Worm (Caenorhabditis elegans) whole organism, early embryonic: ENCODE measurements around the gene fbxc-17.
"Not testable (repeated sequence)": the region's sequence is repeated elsewhere in the genome, so short reads cannot be mapped to it uniquely, and the experiment has no call there.

Source experiments
- B0310.2 ChIP-seq: sonication (generic microtip); optimal IDR thresholded peaks from 2 replicates; lab custom pipeline; 2016; ENCODE audit warnings: mild to moderate bottlenecking, missing genetic modification characterization, missing compliant biosample characterization
- F13C5.2 ChIP-seq: sonication (generic microtip); optimal IDR thresholded peaks from 2 replicates; lab custom pipeline; 2017; ENCODE audit warnings: mild to moderate bottlenecking, missing genetic modification characterization, inconsistent platforms, missing compliant biosample characterization
- aly-1 ChIP-seq: sonication (generic microtip); optimal IDR thresholded peaks from 2 replicates; lab custom pipeline; 2016; ENCODE audit warnings: missing genetic modification characterization, missing compliant biosample characterization
- ama-1 ChIP-seq: fragments of 150-350 bp; optimal IDR thresholded peaks from 2 replicates; lab custom pipeline; 2014
- ceh-13 ChIP-seq: fragments of 200-800 bp; sonication (Bioruptor generic); optimal IDR thresholded peaks from 2 replicates; lab custom pipeline; 2018; ENCODE audit warnings: mild to moderate bottlenecking, missing genetic modification characterization, missing compliant biosample characterization
- ceh-36 ChIP-seq: sonication (generic microtip); optimal IDR thresholded peaks from 2 replicates; lab custom pipeline; 2016; ENCODE audit warnings: missing genetic modification characterization, inconsistent platforms, missing compliant biosample characterization
- ets-7 ChIP-seq: sonication (generic microtip); optimal IDR thresholded peaks from 2 replicates; lab custom pipeline; 2016; ENCODE audit warnings: missing genotype, missing genetic modification characterization, missing compliant biosample characterization
- flt-1 ChIP-seq: fragments of 200-800 bp; sonication (Bioruptor generic); IDR thresholded peaks from 2 replicates; pipeline ENCODE4 v1.3.6; 2022; ENCODE audit warnings: missing genetic modification characterization, missing compliant biosample characterization
- hmbx-1 ChIP-seq: sonication (generic microtip); optimal IDR thresholded peaks from 2 replicates; lab custom pipeline; 2016; ENCODE audit warnings: mild to moderate bottlenecking, missing genetic modification characterization, missing compliant biosample characterization
- hmg-4 ChIP-seq: fragments of 200-800 bp; sonication (Bioruptor generic); optimal IDR thresholded peaks from 2 replicates; lab custom pipeline; 2018; ENCODE audit warnings: mild to moderate bottlenecking, missing genetic modification characterization, missing compliant biosample characterization
- hnd-1 ChIP-seq: sonication (generic microtip); optimal IDR thresholded peaks from 2 replicates; lab custom pipeline; 2016; ENCODE audit warnings: missing genetic modification characterization, missing compliant biosample characterization
- pes-1 ChIP-seq: fragments of 200-800 bp; sonication (Bioruptor generic); IDR thresholded peaks from 2 replicates; pipeline ENCODE4 v1.3.6; 2022; ENCODE audit warnings: missing genetic modification reagents, missing genetic modification characterization, missing compliant biosample characterization
- scrt-1 ChIP-seq: fragments of 200-800 bp; sonication (Bioruptor generic); IDR thresholded peaks from 2 replicates; pipeline ENCODE4 v1.3.6; 2022; ENCODE audit warnings: missing genetic modification characterization, missing compliant biosample characterization
- sea-1 ChIP-seq: fragments of 200-800 bp; sonication (Bioruptor generic); conservative IDR thresholded peaks from 2 replicates; pipeline ENCODE4 v1.3.6; 2022; ENCODE audit warnings: missing genetic modification characterization, missing compliant biosample characterization
- tbx-11 ChIP-seq: fragments of 200-800 bp; sonication (Bioruptor generic); IDR thresholded peaks from 2 replicates; pipeline ENCODE4 v1.3.6; 2022; ENCODE audit warnings: missing genetic modification characterization, missing compliant biosample characterization
- tbx-37 ChIP-seq: fragments of 200-800 bp; sonication (Bioruptor generic); conservative IDR thresholded peaks from 2 replicates; pipeline ENCODE4 v1.3.6; 2022; ENCODE audit warnings: missing genetic modification reagents, missing genetic modification characterization, missing compliant biosample characterization
- tra-4 ChIP-seq: sonication (generic microtip); optimal IDR thresholded peaks from 2 replicates; lab custom pipeline; 2017; ENCODE audit warnings: missing genetic modification characterization, missing compliant biosample characterization

The fbxc-17 gene

ce11 chrII:991300-991699 lies 12.3 kb upstream of the fbxc-17 start, which contains the start of gene fbxc-42:
Gene fbxc-42 (plus strand): TSS chrII:991600.
- TF ChIP-seq scrt-1 (GFP tag; lab: Robert Waterston, UW), result no peak

DNA sequence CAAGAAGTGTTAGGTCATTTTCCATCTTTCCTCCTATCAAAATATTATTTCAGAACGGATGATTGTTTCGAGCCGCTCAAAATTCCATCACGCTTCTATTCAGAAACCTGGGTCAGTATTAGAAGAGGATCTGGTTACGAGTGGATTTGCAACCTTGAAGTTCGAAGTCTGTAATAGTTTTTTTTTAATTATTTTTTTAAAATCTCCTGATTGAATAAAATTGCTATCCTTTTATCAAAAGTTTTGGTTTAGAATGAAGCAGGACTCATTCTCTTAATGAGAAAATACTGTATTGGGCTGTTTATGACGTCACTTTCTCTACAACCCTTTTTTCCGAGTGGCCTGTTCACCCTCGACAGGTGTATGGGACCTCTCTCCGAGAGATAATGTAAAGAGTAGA lies 9.4 kb upstream of the fbxc-17 start, which contains the start of gene fbxc-39:
Gene fbxc-39, plus strand, starts transcription at position 301 of the 400 bp plus-strand sequence.
- TF ChIP-seq ama-1 (lab: Kevin White, UChicago) (no peak), aly-1 (tag; lab: Kevin White, UChicago) (no peak), F13C5.2 (no peak), ets-7 (tag; lab: Kevin White, UChicago) (no peak), B0310.2 (no peak), sea-1 (GFP tag; lab: Robert Waterston, UW) (no peak)

- TF ChIP-seq tbx-11 (GFP tag; lab: Robert Waterston, UW); ceh-36 (tag; lab: Kevin White, UChicago); sea-1 (GFP tag; lab: Robert Waterston, UW): not testable (repeated sequence)
Observed at ce11 chrII:985703-986102, 6.7 kb upstream of the fbxc-17 start, which contains the start of gene fbxc-40. Gene fbxc-40 (plus strand): TSS chrII:986003.

DNA sequence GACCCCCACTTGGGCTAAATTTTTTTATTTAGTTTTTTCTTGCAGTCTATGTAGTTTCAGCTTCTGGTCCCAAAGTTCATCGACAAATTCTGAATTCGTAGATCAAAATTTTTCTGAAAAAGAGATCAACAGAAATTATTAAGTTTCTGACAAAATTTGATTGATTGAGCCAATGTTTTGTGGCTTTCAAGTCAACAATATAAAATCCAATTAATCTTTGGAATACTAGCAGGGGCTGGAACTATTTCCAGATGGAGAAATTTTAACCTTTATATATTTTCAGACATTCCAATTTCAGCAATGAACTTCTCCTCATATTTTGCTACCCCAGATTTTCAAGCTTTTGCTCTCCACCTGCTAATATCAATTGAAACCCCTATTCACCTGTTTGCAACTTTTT lies 3.8 kb upstream of the fbxc-17 start, which contains the start of gene srh-274:
Gene srh-274, plus strand, starts transcription at position 301 of the 400 bp plus-strand sequence.
- TF ChIP-seq hmbx-1 (tag; lab: Kevin White, UChicago) (no peak), B0310.2 (no peak), sea-1 (GFP tag; lab: Robert Waterston, UW) (no peak), pes-1 (GFP tag; lab: Robert Waterston, UW) (no peak), aly-1 (tag; lab: Kevin White, UChicago) (no peak), ceh-36 (tag; lab: Kevin White, UChicago) (no peak), flt-1 (GFP tag; lab: Robert Waterston, UW) (no peak), ceh-13 (GFP tag; lab: Kevin White, UChicago) (no peak), tbx-37 (GFP tag; lab: Robert Waterston, UW) (no peak), scrt-1 (GFP tag; lab: Robert Waterston, UW) (no peak), hnd-1 (tag; lab: Kevin White, UChicago) (no peak), F13C5.2 (no peak), ets-7 (tag; lab: Kevin White, UChicago) (no peak), ama-1 (lab: Kevin White, UChicago) (no peak), hmg-4 (no peak), tra-4 (tag; lab: Kevin White, UChicago) (no peak), tbx-11 (GFP tag; lab: Robert Waterston, UW) (no peak)

DNA sequence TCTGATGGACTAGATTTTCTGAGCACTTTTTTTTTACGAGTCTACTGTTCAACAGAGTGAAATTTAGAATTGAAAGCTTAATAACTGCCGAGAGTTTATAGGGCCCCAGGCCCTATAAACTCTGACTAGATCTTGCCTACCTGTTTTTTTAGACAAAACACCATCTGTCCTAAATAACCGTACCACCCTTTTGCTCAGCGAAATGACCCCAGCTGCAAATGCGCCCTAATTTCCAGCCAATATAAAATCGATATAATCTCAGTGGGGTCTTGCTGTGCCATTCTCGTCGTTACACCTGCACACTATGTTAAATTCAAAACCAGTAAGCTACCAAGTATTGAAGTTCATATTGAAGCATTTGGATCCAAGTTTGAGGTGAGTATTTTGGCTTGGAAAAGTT lies 5.0 kb downstream of the fbxc-17 start, which contains the start of gene fbxc-14:
Gene fbxc-14, plus strand, starts transcription at position 301 of the 400 bp plus-strand sequence.
- TF ChIP-seq ceh-36 (tag; lab: Kevin White, UChicago) (no peak), ceh-13 (GFP tag; lab: Kevin White, UChicago) (no peak), hnd-1 (tag; lab: Kevin White, UChicago) (no peak), hmbx-1 (tag; lab: Kevin White, UChicago) (no peak), tbx-37 (GFP tag; lab: Robert Waterston, UW) (no peak), ets-7 (tag; lab: Kevin White, UChicago) (no peak), flt-1 (GFP tag; lab: Robert Waterston, UW) (no peak), tbx-11 (GFP tag; lab: Robert Waterston, UW) (no peak), ama-1 (lab: Kevin White, UChicago) (no peak)

ce11 chrII:972850-973249 lies 6.2 kb downstream of the fbxc-17 start, which contains the start of gene C32B5.15:
Gene C32B5.15 (minus strand): TSS chrII:972950.
- no peak for TF ChIP-seq pes-1 (GFP tag; lab: Robert Waterston, UW)
- no peak for TF ChIP-seq hmg-4
- no peak for TF ChIP-seq ets-7 (tag; lab: Kevin White, UChicago)
- no peak for TF ChIP-seq tra-4 (tag; lab: Kevin White, UChicago)
- TF ChIP-seq aly-1 (tag; lab: Kevin White, UChicago), result no peak
- no peak for TF ChIP-seq sea-1 (GFP tag; lab: Robert Waterston, UW)
- TF ChIP-seq ceh-13 (GFP tag; lab: Kevin White, UChicago), result no peak
- no peak for TF ChIP-seq F13C5.2
- TF ChIP-seq scrt-1 (GFP tag; lab: Robert Waterston, UW), result no peak
- TF ChIP-seq hmbx-1 (tag; lab: Kevin White, UChicago), result no peak
- no peak for TF ChIP-seq flt-1 (GFP tag; lab: Robert Waterston, UW)
- no peak for TF ChIP-seq ama-1 (lab: Kevin White, UChicago)
- no peak for TF ChIP-seq tbx-11 (GFP tag; lab: Robert Waterston, UW)
- no peak for TF ChIP-seq ceh-36 (tag; lab: Kevin White, UChicago)
- no peak for TF ChIP-seq hnd-1 (tag; lab: Kevin White, UChicago)
- TF ChIP-seq B0310.2, result no peak
- TF ChIP-seq tbx-37 (GFP tag; lab: Robert Waterston, UW), result no peak

DNA sequence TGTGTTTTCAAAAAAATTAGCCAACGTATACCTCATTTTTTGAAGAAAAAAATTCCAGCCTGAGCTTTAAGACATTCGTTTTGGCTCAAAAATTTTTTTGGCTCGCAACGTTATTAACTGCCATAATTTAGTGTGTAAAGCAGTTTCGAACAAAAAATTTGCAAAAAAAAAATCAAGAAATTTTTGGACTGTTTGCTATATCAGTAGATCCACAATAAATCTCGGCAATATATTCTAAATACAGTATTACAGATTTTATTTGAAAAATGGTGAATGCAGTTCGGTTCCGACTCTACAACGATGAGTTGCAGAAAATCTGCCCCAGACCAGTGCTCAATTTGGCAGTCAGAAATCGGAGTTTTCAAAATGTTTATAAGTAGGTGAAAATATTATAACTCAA lies 10.9 kb downstream of the fbxc-17 start, which contains the start of gene C32B5.6:
Gene C32B5.6, plus strand, starts transcription at position 301 of the 400 bp plus-strand sequence.
- not testable (repeated sequence) for TF ChIP-seq scrt-1 (GFP tag; lab: Robert Waterston, UW); hnd-1 (tag; lab: Kevin White, UChicago); ceh-13 (GFP tag; lab: Kevin White, UChicago)

ce11 chrII:966962-967361 lies 12.1 kb downstream of the fbxc-17 start, which contains the start of gene fbxc-18:
Gene fbxc-18 (minus strand): TSS chrII:967062.
- not testable (repeated sequence) for TF ChIP-seq aly-1 (tag; lab: Kevin White, UChicago); ceh-36 (tag; lab: Kevin White, UChicago); B0310.2
